Fruit fly (Drosophila melanogaster): ENCODE results near the gene CG5126.
A peak's percentile ranks its signal among the peaks of the same experiment; 100 is the strongest.

The CG5126 gene

DNA sequence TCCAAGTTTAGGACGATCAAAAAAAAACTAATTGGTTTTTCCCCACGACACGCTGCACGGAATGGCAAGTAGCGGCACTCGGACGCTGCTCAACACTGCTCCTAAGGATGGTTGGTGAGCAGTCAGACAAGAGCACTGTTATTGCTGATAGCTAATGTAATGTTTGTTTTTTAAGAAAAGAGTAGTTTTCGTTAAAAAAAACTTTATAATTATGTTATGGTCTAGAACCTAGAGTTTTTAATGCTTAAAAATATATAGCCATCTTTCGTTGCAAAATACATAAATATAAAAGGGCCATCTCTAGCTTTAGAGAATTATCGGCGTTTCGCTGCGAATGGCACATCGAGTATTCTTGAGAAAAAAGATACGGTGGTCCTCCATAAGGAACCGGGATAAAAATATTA lies 11.1 kb downstream of the CG5126 start, which contains the start of the genes Charon and CG4887 (continued):
- peak; percentile 46; the same call in 1 of the 2 replicates for TF ChIP-seq Gsc (GFP tag; IDR thresholded peaks at IDR 0.05)
- TF ChIP-seq crc (GFP tag; optimal IDR thresholded peaks at IDR 0.05) = peak; percentile 65
- TF ChIP-seq CG13894 (tag; optimal IDR thresholded peaks at IDR 0.05) = peak; percentile 86
- TF ChIP-seq D19A (tag; optimal IDR thresholded peaks at IDR 0.05) = no peak
- TF ChIP-seq ro (GFP tag; IDR thresholded peaks at IDR 0.05) = peak; percentile 68
- peak; percentile 5 for TF ChIP-seq CG9797 (GFP tag; optimal IDR thresholded peaks at IDR 0.05)
- TF ChIP-seq Kr (GFP tag; optimal IDR thresholded peaks at IDR 0.05) = no peak
- peak; percentile 88 for TF ChIP-seq ind (GFP tag; optimal IDR thresholded peaks at IDR 0.05)
- TF ChIP-seq crol (GFP tag; IDR thresholded peaks at IDR 0.05) = no peak
- TF ChIP-seq Rx (GFP tag; IDR thresholded peaks at IDR 0.05) = peak; percentile 61
- TF ChIP-seq usp (GFP tag; optimal IDR thresholded peaks at IDR 0.05) = no peak
- peak; percentile 53 for TF ChIP-seq Spps (tag; optimal IDR thresholded peaks at IDR 0.05)
- TF ChIP-seq Drgx (GFP tag; IDR thresholded peaks at IDR 0.05) = peak; percentile 46; the same call in 1 of the 2 replicates
- TF ChIP-seq nom (GFP tag; optimal IDR thresholded peaks at IDR 0.05) = peak; percentile 52
- peak; percentile 61 for TF ChIP-seq CG3995 (GFP tag; optimal IDR thresholded peaks at IDR 0.05)
- no peak for TF ChIP-seq h (optimal IDR thresholded peaks at IDR 0.05)
- no peak for TF ChIP-seq D19B (GFP tag; optimal IDR thresholded peaks at IDR 0.05)
- peak; percentile 19 for TF ChIP-seq CG17912 (GFP tag; optimal IDR thresholded peaks at IDR 0.05)
- peak; percentile 70 for TF ChIP-seq CG13123 (GFP tag; optimal IDR thresholded peaks at IDR 0.05)
- TF ChIP-seq klu (GFP tag; IDR thresholded peaks at IDR 0.05) = peak; percentile 68; the same call in 1 of the 2 replicates
- peak; percentile 58; the same call in 1 of the 2 replicates for TF ChIP-seq hbn (GFP tag; IDR thresholded peaks at IDR 0.05; ENCODE audit: partially characterized antibody)
- peak; percentile 92 for TF ChIP-seq mam (GFP tag; optimal IDR thresholded peaks at IDR 0.05)
- TF ChIP-seq jigr1 (GFP tag; IDR thresholded peaks at IDR 0.05) = no peak
- TF ChIP-seq crp (GFP tag; optimal IDR thresholded peaks at IDR 0.05) = peak in 1 of 2 experiments; percentile 52
- peak; percentile 89 for TF ChIP-seq Xbp1 (GFP tag; optimal IDR thresholded peaks at IDR 0.05)
- no peak for TF ChIP-seq Lim3 (GFP tag; IDR thresholded peaks at IDR 0.05)
- TF ChIP-seq cg (GFP tag; optimal IDR thresholded peaks at IDR 0.05) = no peak
- TF ChIP-seq zfh1 (GFP tag; IDR thresholded peaks at IDR 0.05) = peak; percentile 77
- no peak for TF ChIP-seq Asciz (GFP tag; optimal IDR thresholded peaks at IDR 0.05)
- peak; percentile 22 for TF ChIP-seq pfk (GFP tag; optimal IDR thresholded peaks at IDR 0.05)
- TF ChIP-seq twi (tag; optimal IDR thresholded peaks at IDR 0.05) = peak; percentile 70
- peak; percentile 48; the same call in 2 of the 3 replicates for TF ChIP-seq CG34224 (GFP tag; IDR thresholded peaks at IDR 0.05; ENCODE audit: partially characterized antibody)
- TF ChIP-seq tin (GFP tag; optimal IDR thresholded peaks at IDR 0.05) = peak; percentile 87
- TF ChIP-seq vnd (GFP tag; IDR thresholded peaks at IDR 0.05; ENCODE audit: partially characterized antibody) = peak; percentile 68
- TF ChIP-seq CG12942 (GFP tag; optimal IDR thresholded peaks at IDR 0.05) = peak; percentile 71
- peak; percentile 82 for TF ChIP-seq CG11456 (GFP tag; IDR thresholded peaks at IDR 0.05)
- TF ChIP-seq CG17612 (GFP tag; IDR thresholded peaks at IDR 0.05) = no peak
- TF ChIP-seq CG32772 (GFP tag; IDR thresholded peaks at IDR 0.05) = peak; percentile 89
- TF ChIP-seq Taf1 (GFP tag; IDR thresholded peaks at IDR 0.05) = peak; percentile 65; the same call in 1 of the 2 replicates
- peak; percentile 85 for TF ChIP-seq Ptx1 (GFP tag; IDR thresholded peaks at IDR 0.05)
- peak in 1 of 3 experiments; percentile 82 for TF ChIP-seq lola (GFP tag; optimal IDR thresholded peaks at IDR 0.05)
- TF ChIP-seq MBD-R2 (GFP tag; IDR thresholded peaks at IDR 0.05) = peak; percentile 89
- no peak for TF ChIP-seq Hey (tag; optimal IDR thresholded peaks at IDR 0.05)
- TF ChIP-seq vfl (GFP tag; optimal IDR thresholded peaks at IDR 0.05) = peak; percentile 80
- TF ChIP-seq Atf-2 (GFP tag; optimal IDR thresholded peaks at IDR 0.05) = peak; percentile 68
- peak; percentile 71 for TF ChIP-seq CG12299 (tag; optimal IDR thresholded peaks at IDR 0.05)
- TF ChIP-seq Dll (GFP tag; IDR thresholded peaks at IDR 0.05; ENCODE audit: partially characterized antibody) = peak; percentile 85
- TF ChIP-seq toy (GFP tag; IDR thresholded peaks at IDR 0.05) = peak; percentile 21; the same call in 1 of the 2 replicates
- TF ChIP-seq CG6654 (GFP tag; optimal IDR thresholded peaks at IDR 0.05) = peak; percentile 16
- peak; percentile 89 for TF ChIP-seq pho (GFP tag; optimal IDR thresholded peaks at IDR 0.05)
- TF ChIP-seq CG13287 (GFP tag; IDR thresholded peaks at IDR 0.05; ENCODE audit: partially characterized antibody) = peak; percentile 80

Measured in whole organism, embryonic.